Worm (Caenorhabditis elegans): ENCODE data around the gene btb-19.

btb-19 gene

ce11 chrII:14510162-14510561 is 11.8 kb downstream of the btb-19 start:
- TF ChIP-seq lsy-12 (tag; optimal IDR thresholded peaks at IDR 0.05), result no peak
- peak; percentile 54 for TF ChIP-seq elt-2 (tag; optimal IDR thresholded peaks at IDR 0.05)
- no peak for TF ChIP-seq nhr-67 (tag; optimal IDR thresholded peaks at IDR 0.05)

ce11 chrII:14507563-14507962 is 14.4 kb downstream of the btb-19 start, which contains the start of the genes K10H10.7 and K10H10.10:
Gene K10H10.7 (minus strand): TSS chrII:14507663.
Gene K10H10.10 (plus strand): TSS chrII:14507766.
- TF ChIP-seq ama-1 (optimal IDR thresholded peaks at IDR 0.05) (no peak), skn-1 (tag; optimal IDR thresholded peaks at IDR 0.05) (no peak), lin-15B (tag; optimal IDR thresholded peaks at IDR 0.05) (no peak), fkh-2 (tag; optimal IDR thresholded peaks at IDR 0.05) (no peak), ztf-11 (tag; optimal IDR thresholded peaks at IDR 0.05) (no peak), sea-2 (GFP tag; optimal IDR thresholded peaks at IDR 0.05) (no peak), snpc-4 (tag; optimal IDR thresholded peaks at IDR 0.05) (no peak), unc-62 (GFP tag; optimal IDR thresholded peaks at IDR 0.05) (no peak), ceh-9 (tag; optimal IDR thresholded peaks at IDR 0.05) (no peak), ceh-28 (tag; optimal IDR thresholded peaks at IDR 0.05) (no peak), mml-1 (tag; optimal IDR thresholded peaks at IDR 0.05) (no peak), aly-2 (tag; optimal IDR thresholded peaks at IDR 0.05) (no peak), jun-1 (tag; optimal IDR thresholded peaks at IDR 0.05) (no peak), nhr-237 (tag; optimal IDR thresholded peaks at IDR 0.05) (no peak), daf-12 (tag; optimal IDR thresholded peaks at IDR 0.05) (no peak), hmg-11 (tag; optimal IDR thresholded peaks at IDR 0.05) (no peak), pha-4 (tag; optimal IDR thresholded peaks at IDR 0.05) (no peak), ZK546.5 (tag; optimal IDR thresholded peaks at IDR 0.05) (no peak), elt-3 (tag; optimal IDR thresholded peaks at IDR 0.05) (no peak), ceh-16 (tag; optimal IDR thresholded peaks at IDR 0.05) (no peak)

- TF ChIP-seq zag-1 (tag; optimal IDR thresholded peaks at IDR 0.05) (no peak), mdl-1 (tag; optimal IDR thresholded peaks at IDR 0.05) (no peak), pha-4 (tag; optimal IDR thresholded peaks at IDR 0.05) (peak; percentile 41)
These were observed 15.7 kb downstream of the btb-19 start, which contains the start of gene K10H10.12 for ce11 chrII:14506245-14506644. Gene K10H10.12 (minus strand): TSS chrII:14506345.

- no peak for TF ChIP-seq nhr-23 (tag; optimal IDR thresholded peaks at IDR 0.05)
- TF ChIP-seq mdl-1 (tag; optimal IDR thresholded peaks at IDR 0.05), result no peak
- no peak for TF ChIP-seq R02D3.7 (tag; optimal IDR thresholded peaks at IDR 0.05)
- no peak for TF ChIP-seq elt-1 (tag; optimal IDR thresholded peaks at IDR 0.05)
- TF ChIP-seq snpc-4 (tag; optimal IDR thresholded peaks at IDR 0.05), result no peak
- no peak for TF ChIP-seq fkh-2 (tag; optimal IDR thresholded peaks at IDR 0.05)
- TF ChIP-seq jun-1 (tag; optimal IDR thresholded peaks at IDR 0.05), result no peak
- no peak for TF ChIP-seq tbx-2 (tag; optimal IDR thresholded peaks at IDR 0.05)
- TF ChIP-seq eor-1 (tag; optimal IDR thresholded peaks at IDR 0.05), result no peak
These were observed 18.9 kb downstream of the btb-19 start, which contains the start of gene K10H10.6 for ce11 chrII:14502997-14503396. Gene K10H10.6 (plus strand): TSS chrII:14503297.

DNA sequence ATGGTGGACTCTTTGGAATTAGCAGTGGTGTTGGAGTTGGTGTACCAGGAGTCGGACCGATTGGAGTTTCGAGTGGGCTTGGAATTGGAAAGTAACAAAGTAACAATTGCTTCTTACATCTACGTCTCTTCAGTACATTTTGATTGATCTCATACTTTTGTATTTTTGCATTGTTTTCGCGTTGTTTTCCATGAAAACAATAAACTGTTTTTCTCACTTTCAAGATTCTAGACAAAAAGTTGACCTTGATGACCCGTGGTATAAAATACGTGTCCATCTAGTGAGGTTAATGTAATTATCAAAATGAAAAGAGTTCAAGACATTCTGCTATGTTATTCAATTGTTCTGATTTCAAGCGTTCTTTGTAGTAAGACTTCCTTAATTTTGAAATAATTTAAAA is 20.5 kb downstream of the btb-19 start, which contains the start of gene K10H10.5:
Gene K10H10.5, plus strand, starts transcription at position 301 of the 400 bp plus-strand sequence.
- TF ChIP-seq elt-2 (tag; optimal IDR thresholded peaks at IDR 0.05), result no peak
- TF ChIP-seq nhr-77 (tag; optimal IDR thresholded peaks at IDR 0.05), result no peak
- no peak for TF ChIP-seq egl-27 (tag; optimal IDR thresholded peaks at IDR 0.05)
- no peak for TF ChIP-seq egl-5 (tag; optimal IDR thresholded peaks at IDR 0.05)
- no peak for TF ChIP-seq nhr-23 (tag; optimal IDR thresholded peaks at IDR 0.05)
- no peak for TF ChIP-seq unc-62 (GFP tag; optimal IDR thresholded peaks at IDR 0.05)
- no peak for TF ChIP-seq zag-1 (tag; optimal IDR thresholded peaks at IDR 0.05)
- no peak for TF ChIP-seq eor-1 (tag; optimal IDR thresholded peaks at IDR 0.05)
- no peak for TF ChIP-seq nhr-237 (tag; optimal IDR thresholded peaks at IDR 0.05)
- TF ChIP-seq mdl-1 (tag; optimal IDR thresholded peaks at IDR 0.05), result no peak
- no peak for TF ChIP-seq ceh-9 (tag; optimal IDR thresholded peaks at IDR 0.05)
- no peak for TF ChIP-seq unc-39 (tag; optimal IDR thresholded peaks at IDR 0.05)
- TF ChIP-seq ama-1 (optimal IDR thresholded peaks at IDR 0.05), result no peak
- no peak for TF ChIP-seq R02D3.7 (tag; optimal IDR thresholded peaks at IDR 0.05)

- TF ChIP-seq lin-15B (tag; optimal IDR thresholded peaks at IDR 0.05), result no peak
- no peak for TF ChIP-seq daf-12 (tag; optimal IDR thresholded peaks at IDR 0.05)
- TF ChIP-seq ceh-28 (tag; optimal IDR thresholded peaks at IDR 0.05), result no peak
- no peak for TF ChIP-seq egl-5 (tag; optimal IDR thresholded peaks at IDR 0.05)
- no peak for TF ChIP-seq unc-39 (tag; optimal IDR thresholded peaks at IDR 0.05)
- TF ChIP-seq pqm-1 (tag; optimal IDR thresholded peaks at IDR 0.05), result no peak
- no peak for TF ChIP-seq nhr-67 (tag; optimal IDR thresholded peaks at IDR 0.05)
- no peak for TF ChIP-seq elt-1 (tag; optimal IDR thresholded peaks at IDR 0.05)
These were observed 21.8 kb downstream of the btb-19 start, which contains the start of gene K10H10.4 for ce11 chrII:14500122-14500521. Gene K10H10.4 (plus strand): TSS chrII:14500422.
